Worm (Caenorhabditis elegans) whole organism, L4 larva: ENCODE data around the gene cwp-5.

ENCODE experiments used
- ama-1 ChIP-seq: fragments of 150-350 bp; optimal IDR thresholded peaks from 2 replicates; lab custom pipeline; 2014; ENCODE audit warnings: inconsistent platforms, mixed read lengths
- ceh-28 ChIP-seq: fragments of 150-350 bp; optimal IDR thresholded peaks from 2 replicates; lab custom pipeline; 2014; ENCODE audit warnings: missing biosample characterization, missing genetic modification reagents, missing genetic modification characterization
- ceh-32 ChIP-seq: sonication (generic microtip); optimal IDR thresholded peaks from 2 replicates; lab custom pipeline; 2016; ENCODE audit warnings: mild to moderate bottlenecking, missing genetic modification characterization, missing compliant biosample characterization; ENCODE audit not compliant: poor library complexity
- daf-12 ChIP-seq: fragments of 150-350 bp; optimal IDR thresholded peaks from 2 replicates; lab custom pipeline; 2014; ENCODE audit warnings: missing biosample characterization, missing genetic modification reagents, missing genetic modification characterization
- jun-1 ChIP-seq: fragments of 150-350 bp; optimal IDR thresholded peaks from 2 replicates; lab custom pipeline; 2014; ENCODE audit warnings: missing biosample characterization, missing genetic modification reagents, missing genetic modification characterization
- lin-1 ChIP-seq: fragments of 200-800 bp; sonication (Bioruptor generic); IDR thresholded peaks from 2 replicates; pipeline ENCODE4 v1.3.6; 2022; ENCODE audit warnings: missing genetic modification reagents, missing genetic modification characterization, missing compliant biosample characterization
- lin-13 ChIP-seq: fragments of 150-350 bp; optimal IDR thresholded peaks from 2 replicates; lab custom pipeline; 2014; ENCODE audit warnings: missing biosample characterization, missing genetic modification reagents, missing genetic modification characterization
- lin-39 ChIP-seq: fragments of 150-350 bp; optimal IDR thresholded peaks from 2 replicates; lab custom pipeline; 2014; ENCODE audit warnings: missing biosample characterization, missing genetic modification reagents, missing genetic modification characterization
- lsy-2 ChIP-seq, 2 experiments: fragments of 150-350 bp in 1 of 2; sonication (generic microtip) in 1 of 2; optimal IDR thresholded peaks; 2 replicates each; lab custom pipeline; 2014 to 2017; ENCODE audit warnings: missing biosample characterization in 2 of 2, missing genetic modification characterization in 2 of 2
- mdl-1 ChIP-seq, 2 experiments: fragments of 150-350 bp in 1 of 2; sonication (generic microtip) in 1 of 2; optimal IDR thresholded peaks; 2 replicates each; lab custom pipeline; 2014 to 2017; ENCODE audit warnings: missing biosample characterization in 2 of 2, missing genetic modification characterization in 2 of 2
- nhr-77 ChIP-seq: fragments of 150-350 bp; optimal IDR thresholded peaks from 2 replicates; lab custom pipeline; 2014; ENCODE audit warnings: missing biosample characterization, missing genetic modification characterization
- pqm-1 ChIP-seq: sonication (generic microtip); optimal IDR thresholded peaks from 2 replicates; lab custom pipeline; 2017; ENCODE audit warnings: missing biosample characterization, missing genetic modification characterization
- unc-130 ChIP-seq: sonication (generic microtip); optimal IDR thresholded peaks from 2 replicates; lab custom pipeline; 2016; ENCODE audit warnings: missing genetic modification reagents, missing genetic modification characterization, missing compliant biosample characterization
- zip-11 ChIP-seq: fragments of 200-800 bp; sonication (Bioruptor generic); IDR thresholded peaks from 2 replicates; pipeline ENCODE4 v1.3.6; 2022; ENCODE audit warnings: missing genetic modification characterization, missing compliant biosample characterization

DNA sequence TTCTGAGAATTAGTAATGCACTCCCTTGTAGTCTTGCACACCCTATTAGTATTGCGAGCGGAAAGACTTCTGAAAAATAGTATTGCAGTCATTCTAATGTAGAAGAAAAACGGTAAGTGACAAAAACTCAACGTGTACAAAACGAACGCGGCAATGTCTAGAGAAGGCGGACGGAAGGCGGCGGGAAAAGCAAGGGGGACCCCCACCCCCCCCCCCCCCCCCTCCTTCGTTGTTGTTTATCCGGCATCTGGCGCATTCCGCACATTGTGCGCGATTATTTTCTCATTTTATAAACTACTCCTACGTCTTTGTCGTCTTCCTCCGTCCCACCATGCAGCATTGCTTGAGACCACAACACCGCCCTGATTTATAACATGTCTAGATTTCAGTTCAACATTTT is 12.6 kb upstream of the cwp-5 start:
- TF ChIP-seq ama-1 (lab: Kevin White, UChicago) (no peak), zip-11 (GFP tag; lab: Robert Waterston, UW) (no peak), lin-39 (tag; lab: Kevin White, UChicago) (no peak), lin-1 (GFP tag; lab: Robert Waterston, UW) (no peak), pqm-1 (tag; lab: Kevin White, UChicago) (no peak), daf-12 (no peak), mdl-1 (tag; optimal IDR thresholded peaks at IDR 0.05; lab: Kevin White, UChicago) (no peak), lsy-2 (tag; optimal IDR thresholded peaks at IDR 0.05; lab: Kevin White, UChicago) (no peak), nhr-77 (tag; lab: Kevin White, UChicago) (no peak), lin-13 (GFP tag; lab: Kevin White, UChicago) (no peak), unc-130 (GFP tag; lab: Kevin White, UChicago) (no peak), ceh-28 (no peak), ceh-32 (tag; lab: Kevin White, UChicago) (no peak), jun-1 (no peak)
